Worm (Caenorhabditis elegans) whole organism, L2 larva: Measurements from ENCODE around the gene F47E1.20.

ENCODE experiments used
- C34F6.9 ChIP-seq: fragments of 150-350 bp; optimal IDR thresholded peaks from 2 replicates; lab custom pipeline; 2014; ENCODE audit warnings: missing biosample characterization, missing genetic modification characterization
- F13H6.1 ChIP-seq: sonication (generic microtip); optimal IDR thresholded peaks from 2 replicates; lab custom pipeline; 2016; ENCODE audit warnings: missing genetic modification characterization, missing compliant biosample characterization
- R02D3.7 ChIP-seq: fragments of 150-350 bp; optimal IDR thresholded peaks from 2 replicates; lab custom pipeline; 2014; ENCODE audit warnings: missing biosample characterization, missing genetic modification characterization
- Y55F3AM.14 ChIP-seq: fragments of 200-800 bp; sonication (Bioruptor generic); optimal IDR thresholded peaks from 2 replicates; lab custom pipeline; 2018; ENCODE audit warnings: mild to moderate bottlenecking, missing genetic modification characterization, missing compliant biosample characterization
- alr-1 ChIP-seq: fragments of 150-350 bp; optimal IDR thresholded peaks from 2 replicates; lab custom pipeline; 2014; ENCODE audit warnings: missing biosample characterization, missing genetic modification characterization
- aly-2 ChIP-seq: fragments of 150-350 bp; optimal IDR thresholded peaks from 2 replicates; lab custom pipeline; 2014; ENCODE audit warnings: missing biosample characterization, missing genetic modification characterization
- ama-1 ChIP-seq: fragments of 150-350 bp; optimal IDR thresholded peaks from 2 replicates; lab custom pipeline; 2018; ENCODE audit warnings: inconsistent platforms
- blmp-1 ChIP-seq: sonication (generic microtip); optimal IDR thresholded peaks from 2 replicates; lab custom pipeline; 2017; ENCODE audit warnings: missing genetic modification characterization, mild to moderate bottlenecking, missing compliant biosample characterization, antibody characterized with exemption, moderate library complexity; ENCODE audit not compliant: insufficient read depth
- ceh-16 ChIP-seq: fragments of 150-350 bp; optimal IDR thresholded peaks from 2 replicates; lab custom pipeline; 2014; ENCODE audit warnings: missing biosample characterization, missing genetic modification characterization
- ceh-82 ChIP-seq: fragments of 150-350 bp; optimal IDR thresholded peaks from 2 replicates; lab custom pipeline; 2014; ENCODE audit warnings: missing biosample characterization, missing genetic modification characterization
- crh-2 ChIP-seq: sonication (generic microtip); optimal IDR thresholded peaks from 2 replicates; lab custom pipeline; 2017; ENCODE audit warnings: missing biosample characterization, missing genetic modification characterization
- dmd-4 ChIP-seq: sonication (generic microtip); optimal IDR thresholded peaks from 2 replicates; lab custom pipeline; 2017; ENCODE audit warnings: missing biosample characterization, missing genetic modification characterization
- egl-27 ChIP-seq: sonication (generic microtip); optimal IDR thresholded peaks from 3 replicates; lab custom pipeline; 2017; ENCODE audit warnings: missing biosample characterization, missing genetic modification reagents, missing genetic modification characterization
- elt-1 ChIP-seq: fragments of 150-350 bp; optimal IDR thresholded peaks from 2 replicates; lab custom pipeline; 2014; ENCODE audit warnings: missing biosample characterization, missing genetic modification characterization
- elt-3 ChIP-seq: sonication (generic microtip); optimal IDR thresholded peaks from 2 replicates; lab custom pipeline; 2017; ENCODE audit warnings: missing biosample characterization, missing genetic modification characterization
- fos-1 ChIP-seq: fragments of 150-350 bp; optimal IDR thresholded peaks from 2 replicates; lab custom pipeline; 2014; ENCODE audit warnings: missing biosample characterization, missing genetic modification characterization
- gmeb-1 ChIP-seq: fragments of 150-350 bp; optimal IDR thresholded peaks from 2 replicates; lab custom pipeline; 2014; ENCODE audit warnings: missing biosample characterization, missing genetic modification characterization
- lin-13 ChIP-seq: fragments of 150-350 bp; optimal IDR thresholded peaks from 2 replicates; lab custom pipeline; 2014; ENCODE audit warnings: missing biosample characterization, missing genetic modification reagents, missing genetic modification characterization
- lin-39 ChIP-seq: fragments of 150-350 bp; optimal IDR thresholded peaks from 2 replicates; lab custom pipeline; 2014; ENCODE audit warnings: missing biosample characterization, missing genetic modification reagents, missing genetic modification characterization
- mdl-1 ChIP-seq, 2 experiments: fragments of 150-350 bp in 1 of 2; sonication (generic microtip) in 1 of 2; optimal IDR thresholded peaks; 2 replicates each; lab custom pipeline; 2017; ENCODE audit warnings: missing biosample characterization in 2 of 2, missing genetic modification characterization in 2 of 2
- nhr-11 ChIP-seq: fragments of 150-350 bp; optimal IDR thresholded peaks from 2 replicates; lab custom pipeline; 2014; ENCODE audit warnings: missing biosample characterization, missing genetic modification characterization
- nhr-12 ChIP-seq: fragments of 150-350 bp; optimal IDR thresholded peaks from 2 replicates; lab custom pipeline; 2014; ENCODE audit warnings: missing biosample characterization, missing genetic modification characterization
- nhr-129 ChIP-seq: fragments of 150-350 bp; optimal IDR thresholded peaks from 2 replicates; lab custom pipeline; 2014; ENCODE audit warnings: missing biosample characterization, missing genetic modification characterization
- nhr-21 ChIP-seq: fragments of 150-350 bp; optimal IDR thresholded peaks from 2 replicates; lab custom pipeline; 2014; ENCODE audit warnings: missing biosample characterization, missing genetic modification characterization
- nhr-237 ChIP-seq: fragments of 150-350 bp; optimal IDR thresholded peaks from 2 replicates; lab custom pipeline; 2014; ENCODE audit warnings: missing biosample characterization, missing genetic modification characterization
- nhr-25 ChIP-seq: fragments of 150-350 bp; sonication (generic microtip); optimal IDR thresholded peaks from 3 replicates; lab custom pipeline; 2014; ENCODE audit warnings: missing biosample characterization, missing genetic modification characterization
- nhr-6 ChIP-seq: fragments of 150-350 bp; optimal IDR thresholded peaks from 2 replicates; lab custom pipeline; 2014; ENCODE audit warnings: missing biosample characterization, missing genetic modification characterization
- nhr-77 ChIP-seq: fragments of 150-350 bp; optimal IDR thresholded peaks from 2 replicates; lab custom pipeline; 2014; ENCODE audit warnings: missing biosample characterization, missing genetic modification characterization
- peb-1 ChIP-seq: fragments of 150-350 bp; optimal IDR thresholded peaks from 2 replicates; lab custom pipeline; 2014; ENCODE audit warnings: missing biosample characterization, missing genetic modification characterization
- sem-4 ChIP-seq: fragments of 150-350 bp; optimal IDR thresholded peaks from 2 replicates; lab custom pipeline; 2014; ENCODE audit warnings: missing biosample characterization, missing genetic modification reagents, missing genetic modification characterization
- sma-3 ChIP-seq: sonication (generic microtip); optimal IDR thresholded peaks from 2 replicates; lab custom pipeline; 2016; ENCODE audit warnings: missing genetic modification reagents, missing genetic modification characterization, missing compliant biosample characterization
- sma-9 ChIP-seq, 2 experiments: fragments of 150-350 bp in 1 of 2; sonication (generic microtip) in 1 of 2; optimal IDR thresholded peaks; 2 replicates each; lab custom pipeline; 2014 to 2016; ENCODE audit warnings: missing genetic modification characterization in 2 of 2, mild to moderate bottlenecking in 1 of 2, missing biosample characterization in 1 of 2, missing compliant biosample characterization in 1 of 2, missing genetic modification reagents in 1 of 2, moderate library complexity in 1 of 2
- snpc-4 ChIP-seq: fragments of 150-350 bp; optimal IDR thresholded peaks from 2 replicates; lab custom pipeline; 2014; ENCODE audit warnings: missing biosample characterization, missing genetic modification characterization
- unc-55 ChIP-seq: fragments of 150-350 bp; sonication (generic microtip); optimal IDR thresholded peaks from 3 replicates; lab custom pipeline; 2014; ENCODE audit warnings: missing biosample characterization, missing genetic modification reagents, missing genetic modification characterization
- zag-1 ChIP-seq: fragments of 150-350 bp; optimal IDR thresholded peaks from 2 replicates; lab custom pipeline; 2014; ENCODE audit warnings: missing biosample characterization, missing genetic modification characterization
- ztf-1 ChIP-seq: fragments of 200-800 bp; sonication (Bioruptor generic); conservative IDR thresholded peaks from 2 replicates; pipeline ENCODE4 v1.3.6; 2022; ENCODE audit warnings: missing genetic modification characterization, missing compliant biosample characterization
- ztf-11 ChIP-seq: sonication (generic microtip); optimal IDR thresholded peaks from 2 replicates; lab custom pipeline; 2017; ENCODE audit warnings: missing biosample characterization, missing genetic modification characterization
- ztf-4 ChIP-seq: fragments of 150-350 bp; optimal IDR thresholded peaks from 2 replicates; lab custom pipeline; 2014; ENCODE audit warnings: missing biosample characterization, missing genetic modification characterization

F47E1.20 gene

ce11 chrX:9067230-9067822 lies 18.6 kb downstream of the F47E1.20 start:
- TF ChIP-seq nhr-11 (no peak), unc-55 (GFP tag; lab: Kevin White, UChicago) (peak; percentile 7)

DNA sequence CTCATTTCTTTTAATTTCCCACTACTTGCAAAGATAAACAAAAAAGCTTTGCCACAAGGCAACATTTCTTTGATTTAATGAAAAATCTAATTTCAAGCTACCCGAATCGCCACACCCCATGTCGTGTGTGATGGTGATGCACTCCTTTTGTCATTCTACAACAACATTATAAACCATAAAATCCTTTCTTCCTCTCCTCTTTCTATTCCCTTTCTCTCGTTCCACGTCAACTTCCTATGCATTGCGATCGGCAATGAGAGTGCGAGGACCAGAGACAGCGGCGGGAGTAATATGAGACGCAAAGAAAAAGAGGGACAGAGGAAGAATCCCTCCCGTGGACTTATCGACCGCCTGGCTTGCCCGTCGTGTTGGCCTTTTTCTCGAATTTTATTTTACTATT lies 19.3 kb downstream of the F47E1.20 start:
- TF ChIP-seq blmp-1 (tag; lab: Kevin White, UChicago) (no peak), unc-55 (GFP tag; lab: Kevin White, UChicago) (peak; percentile 50), nhr-25 (tag; lab: Kevin White, UChicago) (peak; percentile 36), C34F6.9 (tag; lab: Kevin White, UChicago) (peak; percentile 75), ztf-1 (GFP tag; lab: Robert Waterston, UW) (no peak), ztf-4 (tag; lab: Kevin White, UChicago) (no peak), aly-2 (tag; lab: Kevin White, UChicago) (no peak), F13H6.1 (tag; lab: Kevin White, UChicago) (peak; percentile 61), elt-1 (tag; lab: Kevin White, UChicago) (no peak), lin-39 (tag; lab: Kevin White, UChicago) (no peak), nhr-6 (no peak), sma-9 (GFP tag; optimal IDR thresholded peaks at IDR 0.05; lab: Kevin White, UChicago) (peak; percentile 48), sma-9 (tag; optimal IDR thresholded peaks at IDR 0.05; lab: Kevin White, UChicago) (no peak), ceh-82 (no peak), crh-2 (peak; percentile 85), sem-4 (tag; lab: Kevin White, UChicago) (peak; percentile 57), elt-3 (tag; lab: Kevin White, UChicago) (no peak), ama-1 (lab: Kevin White, UChicago) (no peak), nhr-77 (no peak), snpc-4 (tag; lab: Kevin White, UChicago) (peak; percentile 4), lin-13 (peak; percentile 37), nhr-129 (tag; lab: Kevin White, UChicago) (peak; percentile 78), nhr-21 (tag; lab: Kevin White, UChicago) (peak; percentile 33), sma-3 (GFP tag; lab: Kevin White, UChicago) (peak; percentile 29), fos-1 (tag; lab: Kevin White, UChicago) (peak; percentile 60)

ce11 chrX:9069070-9069469 lies 20.3 kb downstream of the F47E1.20 start:
- TF ChIP-seq C34F6.9 (tag; lab: Kevin White, UChicago) (peak; percentile 43), nhr-129 (tag; lab: Kevin White, UChicago) (peak; percentile 50), nhr-12 (tag; lab: Kevin White, UChicago) (no peak), nhr-11 (no peak), sma-3 (GFP tag; lab: Kevin White, UChicago) (no peak), unc-55 (GFP tag; lab: Kevin White, UChicago) (no peak), mdl-1 (tag; optimal IDR thresholded peaks at IDR 0.05; lab: Kevin White, UChicago) (no peak), ceh-16 (tag; lab: Kevin White, UChicago) (no peak), zag-1 (tag; lab: Kevin White, UChicago) (no peak), crh-2 (no peak)
- TF ChIP-seq, all 48 proteins: peak for 2

DNA sequence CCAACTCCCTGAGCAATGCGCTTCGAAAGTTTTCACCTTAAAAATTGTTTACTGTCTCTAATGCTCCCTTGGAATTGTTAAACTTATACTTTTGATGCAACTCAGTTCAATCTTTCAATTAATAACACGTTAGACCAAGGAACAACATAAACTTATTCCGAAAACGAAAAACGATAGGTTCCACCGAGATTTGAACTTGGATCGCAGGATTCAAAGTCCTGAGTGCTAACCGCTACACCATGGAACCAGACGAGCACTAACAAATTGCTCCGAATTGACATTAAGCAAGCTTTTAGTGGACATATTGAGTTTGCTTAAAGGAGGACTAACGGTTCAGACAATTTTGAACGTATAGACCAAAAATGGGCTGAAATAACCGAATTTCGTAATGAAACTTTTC lies 25.7 kb downstream of the F47E1.20 start:
- no peak for TF ChIP-seq dmd-4 (tag; lab: Kevin White, UChicago)
- no peak for TF ChIP-seq R02D3.7 (tag; lab: Kevin White, UChicago)
- TF ChIP-seq crh-2, result no peak
- TF ChIP-seq egl-27 (tag; lab: Kevin White, UChicago), result no peak
- TF ChIP-seq alr-1 (tag; lab: Kevin White, UChicago), result no peak
- no peak for TF ChIP-seq zag-1 (tag; lab: Kevin White, UChicago)

- no peak for TF ChIP-seq ztf-11 (tag; lab: Kevin White, UChicago)
- TF ChIP-seq peb-1 (tag; lab: Kevin White, UChicago), result no peak
- no peak for TF ChIP-seq C34F6.9 (tag; lab: Kevin White, UChicago)
- no peak for TF ChIP-seq gmeb-1 (tag; lab: Kevin White, UChicago)
- no peak for TF ChIP-seq zag-1 (tag; lab: Kevin White, UChicago)
- TF ChIP-seq elt-3 (tag; lab: Kevin White, UChicago), result no peak
- TF ChIP-seq lin-13, result no peak
- TF ChIP-seq nhr-12 (tag; lab: Kevin White, UChicago), result no peak
- TF ChIP-seq Y55F3AM.14 (GFP tag; lab: Kevin White, UChicago), result no peak
- TF ChIP-seq sem-4 (tag; lab: Kevin White, UChicago), result no peak
- no peak for TF ChIP-seq dmd-4 (tag; lab: Kevin White, UChicago)
- TF ChIP-seq nhr-21 (tag; lab: Kevin White, UChicago), result no peak
- TF ChIP-seq nhr-237 (tag; lab: Kevin White, UChicago), result no peak
- TF ChIP-seq, all 48 proteins: peak for 0
These were observed 28.1 kb downstream of the F47E1.20 start, which contains the start of gene F47E1.1 for ce11 chrX:9076886-9077285. Gene F47E1.1 (plus strand): TSS chrX:9077186.
